Worm (Caenorhabditis elegans) whole organism, late embryonic: Measurements from ENCODE around the gene T23E7.2.

Experiments used
- C08G9.2 ChIP-seq: sonication (generic microtip); optimal IDR thresholded peaks from 2 replicates; lab custom pipeline; 2016; ENCODE audit warnings: mild to moderate bottlenecking, missing genetic modification characterization, moderate library complexity, missing compliant biosample characterization
- K02D7.2 ChIP-seq: sonication (generic microtip); optimal IDR thresholded peaks from 2 replicates; lab custom pipeline; 2017; ENCODE audit warnings: mild to moderate bottlenecking, missing genetic modification characterization, missing compliant biosample characterization
- Y22D7AL.16 ChIP-seq: sonication (generic microtip); optimal IDR thresholded peaks from 2 replicates; lab custom pipeline; 2016; ENCODE audit warnings: missing genetic modification characterization, missing compliant biosample characterization
- ceh-14 ChIP-seq: sonication (generic microtip); optimal IDR thresholded peaks from 2 replicates; lab custom pipeline; 2016; ENCODE audit warnings: missing genotype, missing genetic modification characterization, missing compliant biosample characterization
- ceh-18 ChIP-seq: sonication (generic microtip); optimal IDR thresholded peaks from 2 replicates; lab custom pipeline; 2016; ENCODE audit warnings: missing genetic modification characterization, missing compliant biosample characterization
- ceh-2 ChIP-seq: sonication (generic microtip); optimal IDR thresholded peaks from 2 replicates; lab custom pipeline; 2016; ENCODE audit warnings: missing genotype, missing genetic modification characterization, missing compliant biosample characterization
- ceh-22 ChIP-seq: sonication (generic microtip); optimal IDR thresholded peaks from 2 replicates; lab custom pipeline; 2017; ENCODE audit warnings: missing biosample characterization, missing genetic modification characterization
- ceh-24 ChIP-seq: sonication (generic microtip); optimal IDR thresholded peaks from 2 replicates; lab custom pipeline; 2016; ENCODE audit warnings: mild to moderate bottlenecking, missing genetic modification characterization, missing compliant biosample characterization
- ceh-30 ChIP-seq: fragments of 150-350 bp; optimal IDR thresholded peaks from 2 replicates; lab custom pipeline; 2014; ENCODE audit warnings: missing biosample characterization, missing genetic modification characterization
- ceh-31 ChIP-seq: sonication (generic microtip); optimal IDR thresholded peaks from 2 replicates; lab custom pipeline; 2016; ENCODE audit warnings: missing genetic modification characterization, missing compliant biosample characterization
- ceh-45 ChIP-seq: fragments of 200-800 bp; sonication (Bioruptor generic); IDR thresholded peaks from 2 replicates; pipeline ENCODE4 v1.3.6; 2022; ENCODE audit warnings: missing genetic modification reagents, missing genetic modification characterization, missing compliant biosample characterization
- ceh-6 ChIP-seq: fragments of 200-800 bp; sonication (Bioruptor generic); optimal IDR thresholded peaks from 2 replicates; lab custom pipeline; 2018; ENCODE audit warnings: mild to moderate bottlenecking, missing genetic modification characterization, missing compliant biosample characterization
- che-1 ChIP-seq: sonication (generic microtip); optimal IDR thresholded peaks from 2 replicates; lab custom pipeline; 2016; ENCODE audit warnings: mild to moderate bottlenecking, missing genetic modification characterization, missing compliant biosample characterization
- dve-1 ChIP-seq: sonication (generic microtip); optimal IDR thresholded peaks from 2 replicates; lab custom pipeline; 2017; ENCODE audit warnings: antibody characterized with exemption, mild to moderate bottlenecking, missing genetic modification characterization, missing compliant biosample characterization
- elt-2 ChIP-seq: sonication (generic microtip); optimal IDR thresholded peaks from 2 replicates; lab custom pipeline; 2016; ENCODE audit warnings: missing genetic modification reagents, missing genetic modification characterization, missing compliant biosample characterization
- elt-4 ChIP-seq: sonication (generic microtip); optimal IDR thresholded peaks from 2 replicates; lab custom pipeline; 2016; ENCODE audit warnings: missing genetic modification characterization, missing compliant biosample characterization
- fax-1 ChIP-seq: sonication (generic microtip); optimal IDR thresholded peaks from 2 replicates; lab custom pipeline; 2016; ENCODE audit warnings: missing genotype, missing genetic modification characterization, missing compliant biosample characterization
- fkh-6 ChIP-seq: sonication (generic microtip); optimal IDR thresholded peaks from 2 replicates; lab custom pipeline; 2016; ENCODE audit warnings: missing genetic modification characterization, missing compliant biosample characterization
- hlh-15 ChIP-seq: sonication (generic microtip); optimal IDR thresholded peaks from 2 replicates; lab custom pipeline; 2016; ENCODE audit warnings: missing genetic modification characterization, missing compliant biosample characterization
- hlh-30 ChIP-seq: sonication (generic microtip); optimal IDR thresholded peaks from 2 replicates; lab custom pipeline; 2017; ENCODE audit warnings: antibody characterized with exemption, missing genetic modification characterization, missing compliant biosample characterization; ENCODE audit not compliant: insufficient read depth
- hlh-8 ChIP-seq: sonication (generic microtip); optimal IDR thresholded peaks from 2 replicates; lab custom pipeline; 2016; ENCODE audit warnings: missing genotype, missing genetic modification characterization, missing compliant biosample characterization
- lim-6 ChIP-seq: sonication (generic microtip); optimal IDR thresholded peaks from 2 replicates; lab custom pipeline; 2016; ENCODE audit warnings: missing genetic modification characterization, missing compliant biosample characterization
- lin-11 ChIP-seq: fragments of 200-800 bp; sonication (Bioruptor generic); optimal IDR thresholded peaks from 2 replicates; lab custom pipeline; 2018; ENCODE audit warnings: mild to moderate bottlenecking, missing genetic modification characterization, missing compliant biosample characterization
- madf-2 ChIP-seq: sonication (generic microtip); optimal IDR thresholded peaks from 2 replicates; lab custom pipeline; 2017; ENCODE audit warnings: missing genetic modification characterization, missing compliant biosample characterization
- mec-3 ChIP-seq: sonication (generic microtip); optimal IDR thresholded peaks from 2 replicates; lab custom pipeline; 2016; ENCODE audit warnings: borderline replicate concordance, missing genetic modification characterization, missing compliant biosample characterization
- nfya-1 ChIP-seq: sonication (generic microtip); optimal IDR thresholded peaks from 2 replicates; lab custom pipeline; 2017; ENCODE audit warnings: missing genetic modification characterization, mild to moderate bottlenecking, missing compliant biosample characterization, antibody characterized with exemption, moderate library complexity
- nhr-232 ChIP-seq: sonication (generic microtip); optimal IDR thresholded peaks from 2 replicates; lab custom pipeline; 2016; ENCODE audit warnings: missing genetic modification characterization, missing compliant biosample characterization
- npax-4 ChIP-seq: sonication (generic microtip); optimal IDR thresholded peaks from 2 replicates; lab custom pipeline; 2016; ENCODE audit warnings: missing genetic modification characterization, missing compliant biosample characterization
- pag-3 ChIP-seq: sonication (generic microtip); optimal IDR thresholded peaks from 2 replicates; lab custom pipeline; 2016; ENCODE audit warnings: missing compliant biosample characterization, missing genetic modification characterization, borderline replicate concordance
- pat-9 ChIP-seq: fragments of 200-800 bp; sonication (Bioruptor generic); optimal IDR thresholded peaks from 2 replicates; lab custom pipeline; 2018; ENCODE audit warnings: mild to moderate bottlenecking, missing genetic modification characterization, moderate library complexity, missing compliant biosample characterization
- pha-4 ChIP-seq: fragments of 150-350 bp; optimal IDR thresholded peaks from 2 replicates; lab custom pipeline; 2018; ENCODE audit warnings: missing biosample characterization, missing genetic modification reagents, missing genetic modification characterization
- pqm-1 ChIP-seq: sonication (generic microtip); optimal IDR thresholded peaks from 2 replicates; lab custom pipeline; 2016; ENCODE audit warnings: missing genetic modification characterization, missing compliant biosample characterization
- pros-1 ChIP-seq: fragments of 150-350 bp; optimal IDR thresholded peaks from 2 replicates; lab custom pipeline; 2014; ENCODE audit warnings: missing biosample characterization, missing genetic modification reagents, missing genetic modification characterization
- ref-2 ChIP-seq: sonication (generic microtip); optimal IDR thresholded peaks from 2 replicates; lab custom pipeline; 2016; ENCODE audit warnings: missing genetic modification characterization, missing compliant biosample characterization
- rnt-1 ChIP-seq: sonication (generic microtip); optimal IDR thresholded peaks from 2 replicates; lab custom pipeline; 2016; ENCODE audit warnings: missing genetic modification characterization, missing compliant biosample characterization
- sdc-2 ChIP-seq: sonication (generic microtip); optimal IDR thresholded peaks from 2 replicates; lab custom pipeline; 2016; ENCODE audit warnings: missing genotype, missing genetic modification characterization, missing compliant biosample characterization
- tbx-2 ChIP-seq: sonication (generic microtip); optimal IDR thresholded peaks from 2 replicates; lab custom pipeline; 2016; ENCODE audit warnings: missing genetic modification characterization, missing compliant biosample characterization
- ttx-3 ChIP-seq: sonication (generic microtip); optimal IDR thresholded peaks from 2 replicates; lab custom pipeline; 2016; ENCODE audit warnings: missing genetic modification reagents, missing genetic modification characterization, missing compliant biosample characterization
- unc-55 ChIP-seq: sonication (generic microtip); optimal IDR thresholded peaks from 2 replicates; lab custom pipeline; 2017; ENCODE audit warnings: missing biosample characterization, missing genetic modification reagents, missing genetic modification characterization
- zip-5 ChIP-seq: sonication (generic microtip); optimal IDR thresholded peaks from 2 replicates; lab custom pipeline; 2016; ENCODE audit warnings: missing genetic modification characterization, missing compliant biosample characterization

T23E7.2 gene

ce11 chrX:17630888-17631287 is 39.9 kb upstream of the T23E7.2 start:
- TF ChIP-seq ceh-24 (tag; lab: Kevin White, UChicago): no peak
- TF ChIP-seq ceh-14 (tag; lab: Kevin White, UChicago): no peak
- TF ChIP-seq elt-2 (tag; lab: Kevin White, UChicago): peak; percentile 9
- TF ChIP-seq dve-1: no peak
- TF ChIP-seq nfya-1 (tag; lab: Kevin White, UChicago): no peak
- no peak for TF ChIP-seq fax-1 (tag; lab: Kevin White, UChicago)
- TF ChIP-seq ceh-18 (tag; lab: Kevin White, UChicago): no peak
- no peak for TF ChIP-seq lin-11
- no peak for TF ChIP-seq che-1 (tag; lab: Kevin White, UChicago)
- no peak for TF ChIP-seq zip-5 (tag; lab: Kevin White, UChicago)
- TF ChIP-seq fkh-6 (tag; lab: Kevin White, UChicago): no peak
- TF ChIP-seq ceh-45 (GFP tag; lab: Robert Waterston, UW): no peak
- TF ChIP-seq ceh-30 (tag; lab: Kevin White, UChicago): no peak
- TF ChIP-seq pha-4 (tag; lab: Kevin White, UChicago): no peak
- TF ChIP-seq madf-2 (tag; lab: Kevin White, UChicago): no peak
- TF ChIP-seq pag-3 (tag; lab: Kevin White, UChicago): no peak
- TF ChIP-seq tbx-2 (tag; lab: Kevin White, UChicago): peak; percentile 26
- TF ChIP-seq C08G9.2 (tag; lab: Kevin White, UChicago): no peak
- peak; percentile 23 for TF ChIP-seq ref-2 (tag; lab: Kevin White, UChicago)
- no peak for TF ChIP-seq ceh-2 (tag; lab: Kevin White, UChicago)
- no peak for TF ChIP-seq pros-1 (tag; lab: Kevin White, UChicago)
- TF ChIP-seq elt-4 (tag; lab: Kevin White, UChicago): no peak
- no peak for TF ChIP-seq mec-3
- TF ChIP-seq lim-6 (tag; lab: Kevin White, UChicago): no peak
- TF ChIP-seq ceh-22: no peak
- no peak for TF ChIP-seq K02D7.2 (tag; lab: Kevin White, UChicago)
- no peak for TF ChIP-seq hlh-8 (tag; lab: Kevin White, UChicago)
- TF ChIP-seq hlh-30 (tag; lab: Kevin White, UChicago): peak; percentile 77
- no peak for TF ChIP-seq ceh-6 (GFP tag; lab: Kevin White, UChicago)
- no peak for TF ChIP-seq ttx-3 (tag; lab: Kevin White, UChicago)
- no peak for TF ChIP-seq pat-9 (tag; lab: Kevin White, UChicago)
- TF ChIP-seq Y22D7AL.16 (tag; lab: Kevin White, UChicago): no peak
- peak; percentile 35 for TF ChIP-seq pqm-1
- no peak for TF ChIP-seq npax-4 (tag; lab: Kevin White, UChicago)
- no peak for TF ChIP-seq nhr-232 (tag; lab: Kevin White, UChicago)
- no peak for TF ChIP-seq hlh-15 (tag; lab: Kevin White, UChicago)
- TF ChIP-seq, all 69 proteins: peak for 5

ce11 chrX:17631703-17632102 is 39.1 kb upstream of the T23E7.2 start:
- TF ChIP-seq pqm-1: no peak
- TF ChIP-seq unc-55 (GFP tag; lab: Kevin White, UChicago): peak; percentile 37

- TF ChIP-seq ceh-6 (GFP tag; lab: Kevin White, UChicago) (no peak), mec-3 (no peak), ceh-18 (tag; lab: Kevin White, UChicago) (peak; percentile 52), pag-3 (tag; lab: Kevin White, UChicago) (no peak), unc-55 (GFP tag; lab: Kevin White, UChicago) (peak; percentile 64), elt-2 (tag; lab: Kevin White, UChicago) (peak; percentile 3), tbx-2 (tag; lab: Kevin White, UChicago) (peak; percentile 57), rnt-1 (tag; lab: Kevin White, UChicago) (peak; percentile 34), ref-2 (tag; lab: Kevin White, UChicago) (peak; percentile 0), pqm-1 (no peak), ceh-31 (peak; percentile 9), nfya-1 (tag; lab: Kevin White, UChicago) (no peak), npax-4 (tag; lab: Kevin White, UChicago) (no peak), sdc-2 (peak; percentile 59), hlh-30 (tag; lab: Kevin White, UChicago) (peak; percentile 76), pat-9 (tag; lab: Kevin White, UChicago) (peak; percentile 25)
Measured at ce11 chrX:17633166-17633565, 37.7 kb upstream of the T23E7.2 start.
